Worm (Caenorhabditis elegans) whole organism, early embryonic: ENCODE data around the gene F38A6.5.

Experiments
- ama-1 ChIP-seq: fragments of 150-350 bp; optimal IDR thresholded peaks from 2 replicates; lab custom pipeline; 2014
- ceh-36 ChIP-seq: sonication (generic microtip); optimal IDR thresholded peaks from 2 replicates; lab custom pipeline; 2016; ENCODE audit warnings: missing genetic modification characterization, inconsistent platforms, missing compliant biosample characterization
- hmbx-1 ChIP-seq: sonication (generic microtip); optimal IDR thresholded peaks from 2 replicates; lab custom pipeline; 2016; ENCODE audit warnings: mild to moderate bottlenecking, missing genetic modification characterization, missing compliant biosample characterization

DNA sequence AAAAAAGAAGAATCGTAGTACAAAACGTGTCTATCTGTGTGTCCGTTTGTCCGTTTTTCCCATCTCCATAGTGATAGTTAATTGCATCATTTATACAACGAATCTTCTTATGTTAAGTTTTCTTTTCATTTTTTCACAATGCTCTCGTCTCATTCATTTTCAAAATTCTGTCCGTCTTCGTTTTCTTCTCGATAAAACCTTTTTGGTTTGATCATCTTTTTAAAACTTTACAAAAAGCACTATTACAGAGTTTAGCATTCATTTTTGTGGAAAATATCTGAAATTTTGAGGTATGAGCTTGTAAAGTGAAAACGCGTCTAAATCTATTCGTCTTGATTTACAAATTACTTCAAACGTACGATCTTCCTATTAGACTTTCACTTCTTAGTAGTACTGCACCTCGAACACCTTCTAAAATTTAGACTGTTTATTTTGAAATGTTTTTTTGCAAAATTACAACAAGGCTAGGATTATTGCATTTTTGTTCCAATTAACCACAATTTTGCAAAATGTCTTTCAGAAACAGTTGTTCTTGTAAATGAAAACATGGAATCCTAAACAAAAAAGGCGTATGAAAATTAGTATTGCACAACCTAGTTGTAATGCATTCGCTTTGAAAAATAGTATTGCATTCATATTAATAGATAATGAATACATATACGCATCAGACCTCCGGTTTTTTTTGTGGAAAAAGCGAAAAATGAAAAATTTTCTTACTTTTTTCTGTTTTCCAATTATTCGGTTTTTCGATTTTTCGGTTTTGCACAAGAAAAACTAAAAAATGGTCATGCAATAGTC lies 11.7 kb upstream of the F38A6.5 start:
- no peak for TF ChIP-seq ceh-36 (tag; lab: Kevin White, UChicago)
- no peak for TF ChIP-seq ama-1
- TF ChIP-seq hmbx-1 (tag; lab: Kevin White, UChicago): no peak
